Worm (Caenorhabditis elegans) whole organism, dauer: ENCODE results near the gene vig-1.
"Not testable (repeated sequence)": the region's sequence is repeated elsewhere in the genome, so short reads cannot be mapped to it uniquely, and the experiment has no call there.

Experiments
- unc-62 ChIP-seq: sonication (generic microtip); optimal IDR thresholded peaks from 2 replicates; lab custom pipeline; 2017; ENCODE audit warnings: missing biosample characterization, missing genetic modification reagents, missing genetic modification characterization

Gene vig-1

ce11 chrII:1320987-1321807 is at the start of gene vig-1:
TSS of gene vig-1 (plus strand) at chrII:1321037.
- TF ChIP-seq unc-62 = no peak

ce11 chrII:1271814-1272213 is 49.0 kb upstream of the vig-1 start, which contains the start of gene srw-66:
TSS of gene srw-66 (minus strand) at chrII:1271914.
- no peak for TF ChIP-seq unc-62

- TF ChIP-seq unc-62 = no peak
These were observed 45.4 kb upstream of the vig-1 start, which contains the start of gene Y57G7A.5 for ce11 chrII:1275439-1275838. TSS of gene Y57G7A.5 (minus strand) at chrII:1275539.

- no peak for TF ChIP-seq unc-62
These were observed 44.1 kb upstream of the vig-1 start, which contains the start of gene Y57G7A.11 for ce11 chrII:1276778-1277177. TSS of gene Y57G7A.11 (minus strand) at chrII:1276878.

- not testable (repeated sequence) for TF ChIP-seq unc-62
These were observed 42.5 kb upstream of the vig-1 start, which contains the start of gene srz-63 for ce11 chrII:1278350-1278749. TSS of gene srz-63 (plus strand) at chrII:1278650.

ce11 chrII:1284985-1285384 is 35.9 kb upstream of the vig-1 start:
- no peak for TF ChIP-seq unc-62

ce11 chrII:1285514-1285913 is 35.3 kb upstream of the vig-1 start, which contains the start of the genes Y57G7A.6 and Y57G7A.3:
TSS of gene Y57G7A.6 (minus strand) at chrII:1285614.
TSS of gene Y57G7A.3 (plus strand) at chrII:1285782.
- TF ChIP-seq unc-62 = no peak

ce11 chrII:1293157-1293556 is 27.7 kb upstream of the vig-1 start, which contains the start of gene srz-64:
TSS of gene srz-64 (minus strand) at chrII:1293257.
- TF ChIP-seq unc-62 = no peak

ce11 chrII:1295776-1296175 is 25.1 kb upstream of the vig-1 start, which contains the start of gene Y57G7A.2:
TSS of gene Y57G7A.2 (plus strand) at chrII:1296076.
- TF ChIP-seq unc-62 = no peak

ce11 chrII:1297044-1297696 is 23.7 kb upstream of the vig-1 start:
- no peak for TF ChIP-seq unc-62

- TF ChIP-seq unc-62 = no peak
These were observed 23.1 kb upstream of the vig-1 start for ce11 chrII:1297697-1298093.

- no peak for TF ChIP-seq unc-62
These were observed 22.7 kb upstream of the vig-1 start, which contains the start of gene Y57G7A.1 for ce11 chrII:1298169-1298568. TSS of gene Y57G7A.1 (plus strand) at chrII:1298469.

ce11 chrII:1301554-1301953 is 19.3 kb upstream of the vig-1 start, which contains the start of gene glb-31:
TSS of gene glb-31 (minus strand) at chrII:1301654.
- no peak for TF ChIP-seq unc-62

- TF ChIP-seq unc-62 = no peak
These were observed 14.8 kb upstream of the vig-1 start, which contains the start of gene emc-2 for ce11 chrII:1306036-1306435. TSS of gene emc-2 (minus strand) at chrII:1306136.

ce11 chrII:1306550-1306949 is 14.3 kb upstream of the vig-1 start:
- no peak for TF ChIP-seq unc-62

- TF ChIP-seq unc-62 = no peak
These were observed 10.8 kb upstream of the vig-1 start, which contains the start of the genes alh-6 and fcho-1 for ce11 chrII:1309892-1310516. TSS of gene alh-6 (minus strand) at chrII:1310133. TSS of gene fcho-1 (plus strand) at chrII:1310515.

ce11 chrII:1315245-1315644 is 5.6 kb upstream of the vig-1 start:
- no peak for TF ChIP-seq unc-62
